Fruit fly (Drosophila melanogaster) whole organism, embryonic: Measurements from ENCODE around the gene Df31.
A peak's percentile ranks its signal among the peaks of the same experiment; 100 is the strongest.

Experiments
- Ada2b ChIP-seq: fragments of 200-800 bp; sonication (Bioruptor generic); IDR thresholded peaks from 2 replicates; pipeline ENCODE4 v1.3.6; 2022; ENCODE audit warnings: missing biosample characterization, missing genetic modification characterization
- CG10543 ChIP-seq: fragments of 200-800 bp; sonication (Bioruptor generic); optimal IDR thresholded peaks from 3 replicates; lab custom pipeline; 2017; ENCODE audit warnings: missing biosample characterization, mild to moderate bottlenecking, missing genetic modification characterization, moderate library complexity
- CG11456 ChIP-seq: fragments of 200-800 bp; sonication (Bioruptor generic); IDR thresholded peaks from 3 replicates; pipeline ENCODE4 v1.3.6; 2022; ENCODE audit warnings: missing biosample characterization, missing genetic modification characterization
- CG11560 ChIP-seq: fragments of 200-800 bp; sonication (Bioruptor generic); IDR thresholded peaks from 3 replicates; pipeline ENCODE4 v1.3.6; 2022; ENCODE audit warnings: missing biosample characterization, missing genetic modification characterization
- CG12942 ChIP-seq: fragments of 200-800 bp; sonication (Bioruptor generic); optimal IDR thresholded peaks from 3 replicates; lab custom pipeline; 2016; ENCODE audit warnings: missing biosample characterization, missing genetic modification characterization
- CG13287 ChIP-seq: fragments of 200-800 bp; sonication (Bioruptor generic); IDR thresholded peaks from 2 replicates; pipeline ENCODE4 v1.3.6; 2022; ENCODE audit warnings: missing biosample characterization, missing genetic modification characterization; ENCODE audit not compliant: partially characterized antibody
- CG13424 ChIP-seq: fragments of 200-800 bp; sonication (Bioruptor generic); optimal IDR thresholded peaks from 2 replicates; lab custom pipeline; 2019; ENCODE audit warnings: missing biosample characterization, mild to moderate bottlenecking, missing genetic modification characterization, moderate library complexity
- CG14014 ChIP-seq: fragments of 200-800 bp; sonication (Bioruptor generic); IDR thresholded peaks from 2 replicates; pipeline ENCODE4 v1.3.6; 2022; ENCODE audit warnings: missing biosample characterization, missing genetic modification characterization
- CG15011 ChIP-seq: fragments of 200-800 bp; sonication (Bioruptor generic); optimal IDR thresholded peaks from 3 replicates; lab custom pipeline; 2018; ENCODE audit warnings: missing biosample characterization, mild to moderate bottlenecking, missing genetic modification characterization
- CG17912 ChIP-seq: fragments of 200-800 bp; sonication (Bioruptor generic); optimal IDR thresholded peaks from 2 replicates; lab custom pipeline; 2018; ENCODE audit warnings: missing biosample characterization, mild to moderate bottlenecking, missing genetic modification characterization
- CG1792 ChIP-seq: fragments of 200-800 bp; sonication (Bioruptor generic); optimal IDR thresholded peaks from 2 replicates; lab custom pipeline; 2016; ENCODE audit warnings: missing biosample characterization, missing genetic modification characterization
- CG3163 ChIP-seq: fragments of 200-800 bp; sonication (Bioruptor generic); optimal IDR thresholded peaks from 3 replicates; lab custom pipeline; 2016; ENCODE audit warnings: missing biosample characterization, missing genetic modification characterization
- CG43689 ChIP-seq: fragments of 200-800 bp; sonication (Bioruptor generic); IDR thresholded peaks from 2 replicates; pipeline ENCODE4 v1.3.6; 2022; ENCODE audit warnings: missing biosample characterization, missing genetic modification characterization
- CG5245 ChIP-seq: fragments of 200-800 bp; sonication (Bioruptor generic); optimal IDR thresholded peaks from 3 replicates; lab custom pipeline; 2016; ENCODE audit warnings: missing biosample characterization, missing genetic modification characterization
- CG7357 ChIP-seq: fragments of 200-800 bp; sonication (Bioruptor generic); IDR thresholded peaks from 3 replicates; pipeline ENCODE4 v1.3.6; 2022; ENCODE audit warnings: missing biosample characterization, missing genetic modification characterization
- CG8089 ChIP-seq: fragments of 200-800 bp; sonication (Bioruptor generic); optimal IDR thresholded peaks from 3 replicates; lab custom pipeline; 2016; ENCODE audit warnings: missing biosample characterization, missing genetic modification characterization
- CG9727 ChIP-seq: fragments of 200-800 bp; sonication (Bioruptor generic); optimal IDR thresholded peaks from 3 replicates; lab custom pipeline; 2017; ENCODE audit warnings: missing biosample characterization, mild to moderate bottlenecking, missing genetic modification characterization
- CHES-1-like ChIP-seq: fragments of 200-800 bp; sonication (Bioruptor generic); optimal IDR thresholded peaks from 2 replicates; lab custom pipeline; 2016; ENCODE audit warnings: missing biosample characterization, missing genetic modification characterization
- D19B ChIP-seq: fragments of 200-800 bp; sonication (Bioruptor generic); optimal IDR thresholded peaks from 2 replicates; lab custom pipeline; 2017; ENCODE audit warnings: missing biosample characterization, mild to moderate bottlenecking, missing genetic modification characterization
- Dad ChIP-seq: fragments of 200-800 bp; sonication (Bioruptor generic); optimal IDR thresholded peaks from 3 replicates; lab custom pipeline; 2016; ENCODE audit warnings: missing biosample characterization, missing genetic modification characterization
- Dek ChIP-seq: fragments of 200-800 bp; sonication (Bioruptor generic); optimal IDR thresholded peaks from 3 replicates; lab custom pipeline; 2019; ENCODE audit warnings: missing biosample characterization, mild to moderate bottlenecking, missing genetic modification characterization, moderate library complexity
- Dfd ChIP-seq, 2 experiments: fragments of >200 bp; optimal IDR thresholded peaks; 2 replicates each; lab custom pipeline; 2017; ENCODE audit warnings: missing biosample characterization in 2 of 2, missing genetic modification characterization in 2 of 2
- Doc2 ChIP-seq: fragments of 200-800 bp; sonication (Bioruptor generic); IDR thresholded peaks from 2 replicates; pipeline ENCODE4 v1.3.6; 2022; ENCODE audit warnings: missing biosample characterization, missing genetic modification characterization
- ERR ChIP-seq: fragments of 200-800 bp; sonication (Bioruptor generic); optimal IDR thresholded peaks from 2 replicates; lab custom pipeline; 2016; ENCODE audit warnings: missing biosample characterization, missing genetic modification characterization
- H2.0 ChIP-seq: fragments of 200-800 bp; sonication (Bioruptor generic); IDR thresholded peaks from 2 replicates; pipeline ENCODE4 v1.3.6; 2022; ENCODE audit warnings: missing biosample characterization, missing genetic modification characterization
- Hand ChIP-seq: fragments of 200-800 bp; sonication (Bioruptor generic); optimal IDR thresholded peaks from 2 replicates; lab custom pipeline; 2017; ENCODE audit warnings: mild to moderate bottlenecking, missing biosample characterization, missing genetic modification reagents, missing genetic modification characterization
- MTF-1 ChIP-seq: fragments of 200-800 bp; sonication (Bioruptor generic); optimal IDR thresholded peaks from 2 replicates; lab custom pipeline; 2018; ENCODE audit warnings: missing biosample characterization, mild to moderate bottlenecking, missing genetic modification characterization, borderline replicate concordance
- Mad ChIP-seq: fragments of 200-800 bp; sonication (Bioruptor generic); optimal IDR thresholded peaks from 2 replicates; lab custom pipeline; 2016; ENCODE audit warnings: missing biosample characterization, missing genetic modification characterization
- Mes4 ChIP-seq: fragments of 200-800 bp; sonication (Bioruptor generic); optimal IDR thresholded peaks from 2 replicates; lab custom pipeline; 2016; ENCODE audit warnings: missing biosample characterization, missing genetic modification characterization
- Myb ChIP-seq: fragments of 200-800 bp; sonication (Bioruptor generic); optimal IDR thresholded peaks from 2 replicates; lab custom pipeline; 2016; ENCODE audit warnings: missing biosample characterization, missing genetic modification characterization
- Neu2 ChIP-seq: fragments of 200-800 bp; sonication (Bioruptor generic); optimal IDR thresholded peaks from 3 replicates; lab custom pipeline; 2016; ENCODE audit warnings: missing biosample characterization, missing genetic modification characterization, borderline replicate concordance
- Nf-YC ChIP-seq: fragments of 200-800 bp; optimal IDR thresholded peaks from 3 replicates; lab custom pipeline; 2019; ENCODE audit warnings: missing biosample characterization, mild to moderate bottlenecking, missing genetic modification characterization, moderate library complexity
- Opbp ChIP-seq: fragments of 200-800 bp; sonication (Bioruptor generic); IDR thresholded peaks from 3 replicates; pipeline ENCODE4 v1.3.6; 2022; ENCODE audit warnings: missing biosample characterization, missing genetic modification characterization; ENCODE audit not compliant: partially characterized antibody
- Usf ChIP-seq: fragments of 200-800 bp; sonication (Bioruptor generic); optimal IDR thresholded peaks from 2 replicates; lab custom pipeline; 2017; ENCODE audit warnings: missing genotype, missing biosample characterization, missing genetic modification characterization
- ab ChIP-seq: fragments of 200-800 bp; sonication (Bioruptor generic); optimal IDR thresholded peaks from 2 replicates; lab custom pipeline; 2016; ENCODE audit warnings: missing biosample characterization, missing genetic modification characterization
- cato ChIP-seq: fragments of 200-800 bp; sonication (Bioruptor generic); optimal IDR thresholded peaks from 2 replicates; lab custom pipeline; 2016; ENCODE audit warnings: missing biosample characterization, missing genetic modification characterization, borderline replicate concordance
- croc ChIP-seq: fragments of 200-800 bp; sonication (Bioruptor generic); conservative IDR thresholded peaks from 3 replicates; pipeline ENCODE4 v1.3.6; 2022; ENCODE audit warnings: missing biosample characterization, missing genetic modification characterization
- dimm ChIP-seq: fragments of 200-800 bp; sonication (Bioruptor generic); IDR thresholded peaks from 2 replicates; pipeline ENCODE4 v1.3.6; 2022; ENCODE audit warnings: missing biosample characterization, missing genetic modification characterization
- dmrt99B ChIP-seq: fragments of 200-800 bp; sonication (Bioruptor generic); optimal IDR thresholded peaks from 2 replicates; lab custom pipeline; 2018; ENCODE audit warnings: missing biosample characterization, mild to moderate bottlenecking, missing genetic modification characterization, moderate library complexity
- emc ChIP-seq: fragments of 200-800 bp; sonication (Bioruptor generic); optimal IDR thresholded peaks from 2 replicates; lab custom pipeline; 2016; ENCODE audit warnings: missing biosample characterization, missing genetic modification characterization
- ems ChIP-seq: fragments of 200-800 bp; sonication (Bioruptor generic); optimal IDR thresholded peaks from 3 replicates; lab custom pipeline; 2016; ENCODE audit warnings: missing biosample characterization, missing genetic modification characterization
- fd102C ChIP-seq: fragments of 200-800 bp; sonication (Bioruptor generic); optimal IDR thresholded peaks from 2 replicates; lab custom pipeline; 2018; ENCODE audit warnings: missing biosample characterization, mild to moderate bottlenecking, missing genetic modification characterization, moderate library complexity
- gro ChIP-seq: fragments of 200-800 bp; sonication (Bioruptor generic); optimal IDR thresholded peaks from 2 replicates; lab custom pipeline; 2016; ENCODE audit warnings: missing biosample characterization, missing genetic modification characterization
- her ChIP-seq: fragments of 200-800 bp; sonication (Bioruptor generic); optimal IDR thresholded peaks from 2 replicates; lab custom pipeline; 2016; ENCODE audit warnings: missing biosample characterization, missing genetic modification characterization
- hkb ChIP-seq, 2 experiments: fragments of 200-800 bp in 1 of 2; fragments of >200 bp in 1 of 2; sonication (Bioruptor generic) in 1 of 2; IDR thresholded peaks in 1 of 2; optimal IDR thresholded peaks in 1 of 2; 2 replicates each; pipeline versions ENCODE4 v1.3.6 to Lab custom; 2017 to 2022; ENCODE audit warnings: missing biosample characterization in 1 of 2, missing genetic modification characterization in 1 of 2
- jing ChIP-seq: fragments of 200-800 bp; sonication (Bioruptor generic); optimal IDR thresholded peaks from 2 replicates; lab custom pipeline; 2018; ENCODE audit warnings: missing biosample characterization, mild to moderate bottlenecking, missing genetic modification characterization
- lmd ChIP-seq: fragments of 200-800 bp; sonication (Bioruptor generic); IDR thresholded peaks from 2 replicates; pipeline ENCODE4 v1.3.6; 2022; ENCODE audit warnings: missing biosample characterization, missing genetic modification characterization
- oc ChIP-seq: fragments of 200-800 bp; sonication (Bioruptor generic); optimal IDR thresholded peaks from 2 replicates; lab custom pipeline; 2018; ENCODE audit warnings: missing biosample characterization, mild to moderate bottlenecking, missing genetic modification characterization, moderate library complexity
- scrt ChIP-seq: fragments of 200-800 bp; sonication (Bioruptor generic); optimal IDR thresholded peaks from 2 replicates; lab custom pipeline; 2018; ENCODE audit warnings: missing biosample characterization, mild to moderate bottlenecking, missing genetic modification characterization, moderate library complexity
- unc-4 ChIP-seq: fragments of 200-800 bp; sonication (Bioruptor generic); IDR thresholded peaks from 2 replicates; pipeline ENCODE4 v1.3.6; 2022; ENCODE audit warnings: missing biosample characterization, missing genetic modification characterization; ENCODE audit not compliant: partially characterized antibody

Df31 gene

DNA sequence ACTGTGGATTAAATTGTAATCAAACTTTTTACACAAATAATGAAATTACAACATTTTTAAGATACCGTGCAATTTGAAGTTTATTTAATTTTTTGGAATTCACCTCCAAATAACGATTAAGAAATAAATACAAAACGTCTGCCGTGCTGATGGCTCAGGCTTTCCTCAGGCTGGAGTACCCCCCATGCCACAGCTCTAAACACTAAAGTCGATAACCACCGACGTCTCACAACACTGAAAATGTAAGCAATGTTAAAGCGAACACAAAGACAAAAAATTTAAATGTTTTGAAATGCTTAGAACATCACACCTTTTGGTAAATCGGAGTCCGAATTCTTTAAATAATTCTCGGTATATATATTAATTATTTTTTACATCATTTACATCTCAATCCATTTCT, 27.7 kb upstream of the Df31 start (continued):
- TF ChIP-seq gro (GFP tag; lab: Kevin White, UChicago): peak; percentile 29
- TF ChIP-seq Doc2 (GFP tag; lab: Robert Waterston, UW): no peak
- TF ChIP-seq CG9727 (GFP tag; lab: Kevin White, UChicago): no peak
- TF ChIP-seq jing (GFP tag; lab: Kevin White, UChicago): no peak
- TF ChIP-seq MTF-1: no peak
- TF ChIP-seq Myb (GFP tag; lab: Kevin White, UChicago): peak; percentile 59
- peak; percentile 66 for TF ChIP-seq CG14014 (GFP tag; lab: Robert Waterston, UW)
- peak; percentile 69 for TF ChIP-seq ems (GFP tag; lab: Kevin White, UChicago)
- no peak for TF ChIP-seq CG11456
- no peak for TF ChIP-seq Dek (tag; lab: Kevin White, UChicago)
- no peak for TF ChIP-seq ERR (GFP tag; lab: Kevin White, UChicago)
- TF ChIP-seq dimm: peak; percentile 14; the same call in 1 of the 2 replicates
- TF ChIP-seq CG12942: peak; percentile 53
- peak; percentile 63 for TF ChIP-seq lmd (GFP tag; lab: Robert Waterston, UW)
- no peak for TF ChIP-seq CG11560 (tag; lab: Robert Waterston, UW)
- peak; percentile 57 for TF ChIP-seq Mad (GFP tag; lab: Kevin White, UChicago)
- peak; percentile 65 for TF ChIP-seq CG5245 (GFP tag; lab: Kevin White, UChicago)
- TF ChIP-seq CG13287 (GFP tag; lab: Robert Waterston, UW): peak; percentile 49
- no peak for TF ChIP-seq fd102C (GFP tag; lab: Kevin White, UChicago)
- TF ChIP-seq CHES-1-like (GFP tag; lab: Kevin White, UChicago): peak; percentile 68
- TF ChIP-seq CG17912: no peak
- TF ChIP-seq CG8089 (GFP tag; lab: Kevin White, UChicago): peak; percentile 64
- peak; percentile 54 for TF ChIP-seq CG13424 (tag; lab: Kevin White, UChicago)
- TF ChIP-seq Dfd (GFP tag; optimal IDR thresholded peaks at IDR 0.05; lab: Kevin White, UChicago): no peak
- TF ChIP-seq hkb (optimal IDR thresholded peaks at IDR 0.05; lab: Kevin White, UChicago): no peak
- peak; percentile 64; the same call in 1 of the 2 replicates for TF ChIP-seq hkb (GFP tag; IDR thresholded peaks at IDR 0.05; lab: Robert Waterston, UW)
- peak; percentile 17 for TF ChIP-seq D19B (GFP tag; lab: Kevin White, UChicago)
- peak; percentile 7 for TF ChIP-seq Mes4
- TF ChIP-seq scrt (GFP tag; lab: Kevin White, UChicago): no peak
- TF ChIP-seq CG15011 (GFP tag; lab: Kevin White, UChicago): no peak
- no peak for TF ChIP-seq Usf (GFP tag; lab: Kevin White, UChicago)
- TF ChIP-seq cato (GFP tag; lab: Kevin White, UChicago): peak; percentile 7
- TF ChIP-seq croc (GFP tag; lab: Robert Waterston, UW): peak; percentile 31; the same call in 1 of the 3 replicates
- TF ChIP-seq Ada2b: peak; percentile 67
- peak; percentile 46 for TF ChIP-seq her
- TF ChIP-seq Dad (GFP tag; lab: Kevin White, UChicago): peak; percentile 22
- TF ChIP-seq Neu2 (GFP tag; lab: Kevin White, UChicago): no peak
- TF ChIP-seq CG1792: peak; percentile 53
- no peak for TF ChIP-seq ab (GFP tag; lab: Kevin White, UChicago)
- TF ChIP-seq CG3163 (GFP tag; lab: Kevin White, UChicago): peak; percentile 13
- TF ChIP-seq CG10543 (GFP tag; lab: Kevin White, UChicago): peak; percentile 48
- 0 out of 3 replicates have a peak, but pooled peaks have one; percentile 32 for TF ChIP-seq Opbp
- no peak for TF ChIP-seq Hand
- peak; percentile 48; the same call in 2 of the 3 replicates for TF ChIP-seq CG7357
- no peak for TF ChIP-seq CG43689
- peak; percentile 48 for TF ChIP-seq Nf-YC (tag; lab: Kevin White, UChicago)
- no peak for TF ChIP-seq dmrt99B (tag; lab: Kevin White, UChicago)
- peak; percentile 40 for TF ChIP-seq emc (GFP tag; lab: Kevin White, UChicago)
- TF ChIP-seq H2.0 (GFP tag; lab: Robert Waterston, UW): peak; percentile 75; the same call in 1 of the 2 replicates
- no peak for TF ChIP-seq oc
- TF ChIP-seq unc-4 (GFP tag; lab: Robert Waterston, UW): no peak
